Fruit fly (Drosophila melanogaster): ENCODE results near the gene FRG1.

dm6 chr3L:20317751-20318150 is 21.0 kb upstream of the FRG1 start:
- TF ChIP-seq OdsH (GFP tag; optimal IDR thresholded peaks at IDR 0.05) (no peak), usp (GFP tag; optimal IDR thresholded peaks at IDR 0.05) (no peak), N (GFP tag; optimal IDR thresholded peaks at IDR 0.05) (no peak), psq (GFP tag; optimal IDR thresholded peaks at IDR 0.05) (no peak), pan (optimal IDR thresholded peaks at IDR 0.05) (no peak), Vsx2 (GFP tag; optimal IDR thresholded peaks at IDR 0.05; ENCODE audit: partially characterized antibody) (no peak), br (GFP tag; optimal IDR thresholded peaks at IDR 0.05) (no peak), GATAd (GFP tag; optimal IDR thresholded peaks at IDR 0.05) (no peak), dsf (GFP tag; optimal IDR thresholded peaks at IDR 0.05; ENCODE audit: borderline replicate concordance) (no peak), lola (GFP tag; optimal IDR thresholded peaks at IDR 0.05) (no peak), h (GFP tag; optimal IDR thresholded peaks at IDR 0.05) (no peak), ey (GFP tag; optimal IDR thresholded peaks at IDR 0.05) (no peak), foxo (GFP tag; optimal IDR thresholded peaks at IDR 0.05) (no peak), Abd-B (GFP tag; optimal IDR thresholded peaks at IDR 0.05) (no peak)
